Worm (Caenorhabditis elegans) whole organism, midembryonic: ENCODE data around the gene C44B7.5.
A peak's percentile ranks its signal among the peaks of the same experiment; 100 is the strongest.

Source experiments
- T22C8.4 ChIP-seq: fragments of 200-800 bp; sonication (Bioruptor generic); IDR thresholded peaks from 2 replicates; pipeline ENCODE4 v1.3.6; 2022; ENCODE audit warnings: missing genetic modification characterization, missing compliant biosample characterization
- cog-1 ChIP-seq: sonication (generic microtip); optimal IDR thresholded peaks from 2 replicates; lab custom pipeline; 2016; ENCODE audit warnings: missing genetic modification characterization, missing compliant biosample characterization
- flt-1 ChIP-seq: fragments of 200-800 bp; sonication (Bioruptor generic); IDR thresholded peaks from 2 replicates; pipeline ENCODE4 v1.3.6; 2022; ENCODE audit warnings: missing genetic modification characterization, missing compliant biosample characterization
- klf-2 ChIP-seq: fragments of 200-800 bp; sonication (Bioruptor generic); conservative IDR thresholded peaks from 2 replicates; pipeline ENCODE4 v1.3.6; 2022; ENCODE audit warnings: missing genetic modification reagents, missing genetic modification characterization, missing compliant biosample characterization
- med-1 ChIP-seq: sonication (generic microtip); optimal IDR thresholded peaks from 2 replicates; lab custom pipeline; 2017; ENCODE audit warnings: missing genetic modification characterization, mild to moderate bottlenecking, missing compliant biosample characterization, antibody characterized with exemption, missing genetic modification reagents; ENCODE audit not compliant: insufficient read depth
- ref-1 ChIP-seq: fragments of 200-800 bp; sonication (Bioruptor generic); conservative IDR thresholded peaks from 2 replicates; pipeline ENCODE4 v1.3.6; 2022; ENCODE audit warnings: missing genetic modification reagents, missing genetic modification characterization, missing compliant biosample characterization
- tab-1 ChIP-seq: fragments of 200-800 bp; sonication (Bioruptor generic); IDR thresholded peaks from 2 replicates; pipeline ENCODE4 v1.3.6; 2022; ENCODE audit warnings: missing genetic modification characterization, missing compliant biosample characterization
- ztf-23 ChIP-seq: fragments of 200-800 bp; sonication (Bioruptor generic); IDR thresholded peaks from 2 replicates; pipeline ENCODE4 v1.3.6; 2022; ENCODE audit warnings: missing genetic modification reagents, missing genetic modification characterization, missing compliant biosample characterization
- ztf-29 ChIP-seq: fragments of 200-800 bp; sonication (Bioruptor generic); IDR thresholded peaks from 2 replicates; pipeline ENCODE4 v1.3.6; 2022; ENCODE audit warnings: missing genetic modification reagents, missing genetic modification characterization, missing compliant biosample characterization

C44B7.5 gene

DNA sequence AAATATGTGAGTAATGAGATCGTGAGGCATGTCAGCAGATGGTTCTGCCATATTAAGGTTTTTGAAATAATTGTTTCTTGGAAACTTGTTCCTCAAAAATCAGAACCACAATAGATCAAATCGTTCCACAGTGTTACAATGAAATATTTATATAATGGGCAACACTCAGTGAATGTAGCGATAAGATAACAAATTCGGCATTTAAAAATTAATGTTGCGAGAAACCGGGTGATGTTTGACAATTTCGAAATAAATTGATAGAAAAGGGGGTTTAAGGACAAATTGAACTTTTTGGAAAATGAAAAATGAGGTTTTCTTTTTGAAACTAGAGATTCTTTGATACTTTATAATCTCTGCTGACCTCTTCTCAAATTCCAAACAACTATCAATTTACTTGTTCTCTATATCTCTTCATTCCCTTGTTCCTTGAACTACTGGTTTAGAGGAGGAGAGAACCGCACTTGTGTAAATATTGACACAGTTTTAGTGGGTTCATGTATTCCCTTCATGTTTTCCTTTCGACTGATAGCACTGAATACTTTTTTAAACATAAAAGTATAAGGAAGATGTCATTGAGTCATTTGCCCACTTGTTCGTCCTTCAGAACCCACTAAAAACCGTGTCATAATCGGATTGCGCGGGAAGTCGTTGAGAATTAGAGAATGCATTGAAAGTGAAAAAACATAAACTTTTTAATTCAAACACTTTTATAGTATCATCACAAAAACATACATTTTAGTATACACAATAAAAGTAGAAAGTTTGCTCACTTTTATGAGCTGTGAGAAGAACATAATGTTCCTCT is 35.4 kb downstream of the C44B7.5 start:
- TF ChIP-seq ztf-29 (GFP tag; lab: Robert Waterston, UW) (no peak), tab-1 (no peak)

DNA sequence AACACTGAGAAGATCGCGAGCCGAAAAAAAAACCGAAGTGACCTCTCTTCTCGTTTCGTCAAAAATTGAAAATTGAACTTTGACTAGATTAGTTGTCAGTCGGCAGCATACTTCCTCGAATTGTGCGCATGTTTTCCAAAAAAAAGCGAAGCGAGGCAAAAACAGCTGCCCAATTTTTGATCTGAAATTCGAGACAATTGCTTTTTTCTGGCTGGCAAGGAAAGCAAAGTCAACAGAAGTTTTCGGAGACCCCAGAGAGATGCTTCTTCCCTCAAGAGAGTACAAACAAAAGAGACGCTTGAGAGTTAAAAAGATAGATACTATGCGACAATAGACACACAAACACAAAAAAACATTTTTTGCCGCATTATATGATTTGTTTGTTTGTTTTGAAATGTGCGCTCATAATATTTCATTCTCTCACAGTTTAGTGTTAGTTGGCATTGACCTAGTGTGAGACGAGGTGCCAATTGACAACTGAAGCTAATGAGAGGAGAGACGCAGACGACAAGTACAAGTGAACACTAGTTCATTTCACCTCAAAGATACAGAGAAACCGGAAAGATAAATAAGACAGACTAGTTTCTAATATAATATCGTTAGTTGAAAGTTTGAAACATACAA is 36.3 kb downstream of the C44B7.5 start:
- TF ChIP-seq ztf-23 (GFP tag; lab: Robert Waterston, UW), result 0 out of 2 replicates have a peak, but pooled peaks have one; percentile 66
- peak; percentile 50 for TF ChIP-seq cog-1 (tag; lab: Kevin White, UChicago)
- no peak for TF ChIP-seq flt-1

DNA sequence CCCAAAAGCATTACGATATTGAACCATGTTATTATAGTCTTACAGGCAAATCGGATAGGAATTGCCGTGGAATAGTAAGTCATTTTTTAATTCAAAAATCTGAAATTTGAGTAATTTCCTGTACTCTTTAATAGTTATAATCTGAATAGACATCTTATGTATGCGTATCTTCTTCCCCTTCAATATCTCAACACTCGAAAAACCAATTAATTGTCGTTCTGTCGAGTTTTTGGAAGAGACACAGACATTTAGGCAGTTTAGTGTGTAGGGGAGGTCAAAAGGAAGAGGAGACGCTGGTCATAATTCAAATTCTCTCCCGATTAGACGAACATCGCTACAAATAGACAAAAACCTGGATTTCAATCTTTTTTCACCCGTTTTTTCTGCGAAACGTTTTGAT is 36.9 kb downstream of the C44B7.5 start:
- TF ChIP-seq tab-1 (no peak), med-1 (GFP tag; lab: Kevin White, UChicago) (peak; percentile 22), ztf-29 (GFP tag; lab: Robert Waterston, UW) (no peak), flt-1 (peak; percentile 35; the same call in 1 of the 2 replicates), ztf-23 (GFP tag; lab: Robert Waterston, UW) (no peak), T22C8.4 (no peak)

DNA sequence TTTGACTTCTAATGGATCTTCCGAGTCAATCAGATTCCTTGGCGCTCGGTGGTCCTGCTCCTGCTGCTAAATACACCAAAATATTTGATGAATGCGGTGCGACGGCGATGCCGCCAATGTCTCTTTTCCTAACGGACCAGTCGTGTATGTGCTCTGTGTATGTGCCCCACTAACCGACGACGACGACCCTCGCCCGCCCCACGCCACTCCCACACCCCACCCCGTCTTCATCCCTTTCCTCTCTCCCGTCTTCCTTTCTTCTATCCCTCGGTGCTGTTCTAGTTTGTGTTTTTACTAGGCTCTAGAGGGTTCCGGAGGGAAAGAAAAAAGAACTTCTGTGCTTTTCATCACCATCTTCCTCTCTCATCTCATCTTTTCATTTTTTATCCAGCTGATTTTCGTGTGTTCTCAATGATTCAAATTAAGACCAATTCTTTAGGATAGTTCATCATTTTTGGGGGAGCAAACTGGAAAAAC is 37.8 kb downstream of the C44B7.5 start, which contains the start of gene egl-27:
TSS of gene egl-27 (plus strand) at position 427 of the 477 bp plus-strand sequence.
- TF ChIP-seq T22C8.4 (no peak), tab-1 (no peak), med-1 (GFP tag; lab: Kevin White, UChicago) (no peak), ref-1 (no peak), ztf-29 (GFP tag; lab: Robert Waterston, UW) (no peak), flt-1 (peak; percentile 66; the same call in 1 of the 2 replicates), cog-1 (tag; lab: Kevin White, UChicago) (no peak), ztf-23 (GFP tag; lab: Robert Waterston, UW) (0 out of 2 replicates have a peak, but pooled peaks have one; percentile 29)

DNA sequence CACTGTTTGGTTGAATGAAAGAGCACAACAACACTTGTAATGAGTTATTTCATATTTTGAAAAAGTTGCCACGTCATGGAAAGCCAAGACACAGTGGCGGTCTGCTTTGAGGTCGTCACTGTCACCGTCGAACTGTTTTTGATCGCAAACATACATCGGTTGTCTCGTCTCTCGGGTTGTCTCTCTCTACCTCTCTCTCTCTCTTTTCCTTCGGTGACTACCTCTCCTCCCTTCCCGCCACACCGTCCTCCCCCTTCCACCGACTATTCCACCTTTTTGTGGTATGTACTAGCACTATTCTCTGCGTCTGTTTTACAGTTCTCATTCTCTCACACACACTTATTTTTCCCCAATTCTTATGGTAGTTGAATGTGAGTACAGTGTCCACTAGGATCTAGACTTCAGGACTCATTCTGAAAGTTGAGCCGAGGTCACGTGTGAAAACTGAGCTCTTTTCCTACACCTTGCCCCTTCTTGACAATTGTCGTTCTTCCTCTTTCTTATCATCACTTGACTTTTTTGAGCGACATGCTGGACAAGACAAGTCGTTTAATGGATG is 38.5 kb downstream of the C44B7.5 start:
- TF ChIP-seq T22C8.4 (no peak), ref-1 (no peak)

DNA sequence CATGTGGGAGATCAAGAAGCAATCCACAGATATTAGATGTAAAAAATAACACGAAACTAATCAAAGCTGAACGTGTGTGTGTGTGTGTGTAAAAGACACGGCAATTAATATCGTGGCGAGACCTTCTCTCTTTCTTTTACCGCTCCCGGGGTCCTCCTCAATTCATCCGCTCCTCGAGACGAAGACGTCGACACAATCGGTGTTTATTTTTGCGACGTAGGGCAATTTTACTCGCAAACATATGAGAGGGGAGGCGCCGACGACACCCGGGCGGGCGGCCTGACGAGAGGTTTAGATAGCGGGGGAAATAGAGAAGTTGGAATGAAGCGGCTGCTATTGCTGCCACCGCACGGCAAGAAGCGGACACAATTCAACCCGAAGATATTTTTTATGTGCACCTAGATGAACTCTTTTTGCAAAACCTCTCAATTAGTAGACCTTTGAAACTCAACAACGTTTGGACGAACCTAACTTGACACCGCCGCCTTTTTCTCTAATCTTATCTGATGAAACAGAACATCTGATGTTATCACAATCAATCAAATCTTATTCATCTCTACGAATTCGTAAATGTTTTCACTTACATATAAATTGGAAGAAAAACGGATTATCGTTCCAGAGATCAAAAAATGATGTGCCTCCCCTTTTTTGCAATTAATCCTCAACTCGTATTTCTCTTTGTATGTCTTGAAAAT is 39.6 kb downstream of the C44B7.5 start:
- TF ChIP-seq flt-1 (no peak), med-1 (GFP tag; lab: Kevin White, UChicago) (no peak), T22C8.4 (0 out of 2 replicates have a peak, but pooled peaks have one; percentile 14), ztf-23 (GFP tag; lab: Robert Waterston, UW) (0 out of 2 replicates have a peak, but pooled peaks have one; percentile 32), klf-2 (GFP tag; lab: Robert Waterston, UW) (no peak), ztf-29 (GFP tag; lab: Robert Waterston, UW) (no peak), tab-1 (no peak), ref-1 (no peak), cog-1 (tag; lab: Kevin White, UChicago) (no peak)

DNA sequence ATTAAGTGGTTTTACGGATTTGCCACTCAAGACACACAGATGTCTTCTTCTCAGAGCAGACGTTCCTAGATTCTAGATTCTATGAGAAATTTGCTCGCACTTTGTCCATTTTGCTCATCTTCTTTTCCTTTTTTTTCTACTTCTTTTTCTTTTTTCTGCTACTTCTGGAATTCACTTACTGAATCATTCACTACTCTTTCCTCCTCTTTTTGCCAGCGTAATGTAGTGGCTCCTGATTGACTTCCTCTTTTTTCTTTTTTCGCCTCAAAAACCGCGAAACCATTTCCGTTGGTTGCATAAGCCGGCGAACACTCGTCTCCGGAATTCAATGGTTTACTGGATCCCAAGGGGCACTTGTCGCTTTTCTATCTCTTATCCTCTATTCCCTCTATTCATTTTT is 40.2 kb downstream of the C44B7.5 start:
- TF ChIP-seq cog-1 (tag; lab: Kevin White, UChicago) (no peak), med-1 (GFP tag; lab: Kevin White, UChicago) (no peak), ztf-23 (GFP tag; lab: Robert Waterston, UW) (no peak), ref-1 (no peak), ztf-29 (GFP tag; lab: Robert Waterston, UW) (no peak), tab-1 (no peak), klf-2 (GFP tag; lab: Robert Waterston, UW) (no peak), T22C8.4 (no peak), flt-1 (no peak)

DNA sequence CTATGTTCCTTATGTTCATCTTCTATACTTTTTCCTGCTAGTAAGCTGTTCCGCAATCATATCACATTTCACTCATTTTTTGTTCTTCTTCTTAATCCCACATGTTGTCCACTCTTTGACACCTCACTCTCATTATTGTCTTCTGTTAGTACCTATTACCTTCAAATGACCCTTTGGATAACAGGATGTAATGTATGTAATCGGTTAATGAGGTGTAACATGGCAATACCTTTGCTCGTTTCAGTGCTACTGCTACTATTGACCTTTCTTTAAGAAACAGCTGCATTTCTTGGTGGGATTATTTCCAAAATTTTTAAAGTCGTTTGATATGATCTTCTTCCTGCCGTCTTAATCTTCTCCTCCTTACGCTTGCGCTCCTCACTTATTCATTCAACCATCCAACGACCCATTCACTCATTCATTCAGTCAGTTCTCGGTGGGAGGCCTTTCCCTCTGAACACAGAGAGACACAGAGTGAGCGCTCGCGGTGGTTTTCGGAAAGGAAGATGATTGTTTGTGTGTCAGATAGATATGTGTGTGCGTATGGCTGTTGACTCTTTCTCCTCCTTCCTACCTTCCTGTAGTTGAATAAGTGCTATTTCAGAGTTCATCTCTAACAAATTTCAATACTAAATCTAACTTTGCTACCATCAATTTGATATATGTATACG is 40.7 kb downstream of the C44B7.5 start:
- TF ChIP-seq cog-1 (tag; lab: Kevin White, UChicago), result no peak

DNA sequence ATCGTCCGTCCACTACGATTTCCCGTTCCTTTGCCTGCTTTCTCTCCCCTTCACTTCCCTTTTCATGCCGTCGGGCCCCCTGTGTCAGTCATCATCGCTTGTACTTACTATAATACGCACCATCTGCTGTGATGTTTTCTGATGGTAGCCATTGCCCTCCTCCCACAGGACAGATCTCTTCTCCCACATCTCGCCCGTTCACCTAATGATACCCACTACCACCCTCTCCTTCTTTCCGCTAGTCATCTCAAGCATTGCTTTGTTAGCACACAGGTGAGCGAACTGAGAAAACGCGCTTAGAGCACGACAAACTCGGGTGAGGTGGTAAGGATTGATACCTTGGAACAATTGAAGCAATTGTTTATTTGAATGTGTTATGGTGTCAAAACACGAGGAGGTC is 41.5 kb downstream of the C44B7.5 start:
- TF ChIP-seq ztf-23 (GFP tag; lab: Robert Waterston, UW) (0 out of 2 replicates have a peak, but pooled peaks have one; percentile 47), tab-1 (peak; percentile 66; the same call in 1 of the 2 replicates), ref-1 (no peak), klf-2 (GFP tag; lab: Robert Waterston, UW) (no peak)

DNA sequence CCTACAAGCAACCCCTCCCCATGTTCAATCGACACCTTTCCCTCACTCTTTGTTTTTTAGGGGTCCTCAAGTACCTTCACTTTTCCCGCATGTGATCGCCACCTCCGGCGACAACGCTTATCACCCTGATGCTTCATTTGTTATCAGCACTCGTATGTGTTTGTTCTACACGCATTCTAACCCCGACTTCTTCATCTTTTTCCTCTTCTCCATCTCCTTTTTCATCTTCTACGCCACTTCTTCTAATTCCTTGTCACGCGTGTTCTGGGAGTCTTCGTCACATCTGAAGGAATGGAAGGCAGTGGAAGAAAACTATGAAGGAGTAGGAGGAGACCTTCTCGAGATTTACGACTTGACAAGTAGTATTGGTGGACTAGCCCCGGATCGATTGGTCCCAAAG is 42.4 kb downstream of the C44B7.5 start:
- TF ChIP-seq flt-1 (no peak), T22C8.4 (no peak), tab-1 (no peak), ztf-29 (GFP tag; lab: Robert Waterston, UW) (no peak), ref-1 (no peak), ztf-23 (GFP tag; lab: Robert Waterston, UW) (no peak), med-1 (GFP tag; lab: Kevin White, UChicago) (no peak), cog-1 (tag; lab: Kevin White, UChicago) (no peak)
